Worm (Caenorhabditis elegans) whole organism, young adult: ENCODE results near the gene srd-34.

Experiments used
- B0035.1 ChIP-seq: sonication (generic microtip); optimal IDR thresholded peaks from 2 replicates; lab custom pipeline; 2016; ENCODE audit warnings: missing genetic modification characterization, mild to moderate bottlenecking, missing compliant biosample characterization, missing genotype, missing genetic modification reagents
- B0336.3 ChIP-seq: fragments of 200-800 bp; sonication (Bioruptor generic); IDR thresholded peaks from 2 replicates; pipeline ENCODE4 v1.3.6; 2022; ENCODE audit warnings: missing genetic modification characterization, missing compliant biosample characterization
- C06A6.2 ChIP-seq: fragments of 200-800 bp; sonication (Bioruptor generic); conservative IDR thresholded peaks from 2 replicates; pipeline ENCODE4 v1.3.6; 2022; ENCODE audit warnings: missing genetic modification characterization, missing compliant biosample characterization
- D2030.7 ChIP-seq: fragments of 200-800 bp; sonication (Bioruptor generic); IDR thresholded peaks from 2 replicates; pipeline ENCODE4 v1.3.6; 2022; ENCODE audit warnings: missing genetic modification reagents, missing genetic modification characterization, missing compliant biosample characterization
- F22D6.2 ChIP-seq: sonication (generic microtip); optimal IDR thresholded peaks from 2 replicates; lab custom pipeline; 2016; ENCODE audit warnings: mild to moderate bottlenecking, missing genetic modification characterization, missing compliant biosample characterization
- F23B12.7 ChIP-seq: sonication (generic microtip); optimal IDR thresholded peaks from 2 replicates; lab custom pipeline; 2017; ENCODE audit warnings: missing genetic modification characterization, mild to moderate bottlenecking, missing compliant biosample characterization, antibody characterized with exemption, moderate library complexity; ENCODE audit not compliant: insufficient read depth
- F39B2.1 ChIP-seq: fragments of 200-800 bp; sonication (Bioruptor generic); IDR thresholded peaks from 2 replicates; pipeline ENCODE4 v1.3.6; 2022; ENCODE audit warnings: missing genetic modification reagents, missing genetic modification characterization, missing compliant biosample characterization
- F49E8.2 ChIP-seq: sonication (generic microtip); optimal IDR thresholded peaks from 3 replicates; lab custom pipeline; 2017; ENCODE audit warnings: missing genetic modification characterization, mild to moderate bottlenecking, missing compliant biosample characterization, antibody characterized with exemption, moderate library complexity; ENCODE audit not compliant: insufficient read depth
- F55B11.4 ChIP-seq: sonication (generic microtip); optimal IDR thresholded peaks from 2 replicates; lab custom pipeline; 2016; ENCODE audit warnings: missing compliant biosample characterization, missing genetic modification characterization, borderline replicate concordance; ENCODE audit not compliant: insufficient read depth
- K11D2.4 ChIP-seq: fragments of 200-800 bp; sonication (Bioruptor generic); IDR thresholded peaks from 2 replicates; pipeline ENCODE4 v1.3.6; 2022; ENCODE audit warnings: missing genetic modification reagents, missing genetic modification characterization, missing compliant biosample characterization
- K12H6.12 ChIP-seq: fragments of 200-800 bp; sonication (Bioruptor generic); optimal IDR thresholded peaks from 2 replicates; lab custom pipeline; 2018; ENCODE audit warnings: mild to moderate bottlenecking, missing genetic modification characterization, missing compliant biosample characterization
- T26A5.8 ChIP-seq: sonication (generic microtip); optimal IDR thresholded peaks from 2 replicates; lab custom pipeline; 2016; ENCODE audit warnings: missing genetic modification characterization, missing compliant biosample characterization
- Y53F4B.3 ChIP-seq: fragments of 200-800 bp; sonication (Bioruptor generic); IDR thresholded peaks from 2 replicates; pipeline ENCODE4 v1.3.6; 2022; ENCODE audit warnings: missing genetic modification reagents, missing genetic modification characterization, missing compliant biosample characterization
- Y67H2A.10 ChIP-seq: fragments of 200-800 bp; sonication (Bioruptor generic); conservative IDR thresholded peaks from 2 replicates; pipeline ENCODE4 v1.3.6; 2022; ENCODE audit warnings: missing genetic modification reagents, missing genetic modification characterization, missing compliant biosample characterization
- atf-7 ChIP-seq: sonication (generic microtip); optimal IDR thresholded peaks from 2 replicates; lab custom pipeline; 2017; ENCODE audit warnings: mild to moderate bottlenecking, missing genetic modification characterization, missing compliant biosample characterization
- attf-3 ChIP-seq: fragments of 200-800 bp; sonication (Bioruptor generic); conservative IDR thresholded peaks from 2 replicates; pipeline ENCODE4 v1.3.6; 2022; ENCODE audit warnings: missing genetic modification reagents, missing genetic modification characterization, missing compliant biosample characterization
- attf-5 ChIP-seq: fragments of 200-800 bp; sonication (Bioruptor generic); optimal IDR thresholded peaks from 2 replicates; lab custom pipeline; 2018; ENCODE audit warnings: mild to moderate bottlenecking, missing genetic modification characterization, missing compliant biosample characterization
- bed-2 ChIP-seq: fragments of 200-800 bp; sonication (Bioruptor generic); IDR thresholded peaks from 2 replicates; pipeline ENCODE4 v1.3.6; 2022; ENCODE audit warnings: missing genetic modification reagents, missing genetic modification characterization, missing compliant biosample characterization
- ceh-79 ChIP-seq: sonication (generic microtip); optimal IDR thresholded peaks from 2 replicates; lab custom pipeline; 2017; ENCODE audit warnings: mild to moderate bottlenecking, missing genetic modification characterization, missing compliant biosample characterization
- ceh-91 ChIP-seq: fragments of 200-800 bp; sonication (Bioruptor generic); IDR thresholded peaks from 2 replicates; pipeline ENCODE4 v1.3.6; 2022; ENCODE audit warnings: missing genetic modification reagents, missing genetic modification characterization, missing compliant biosample characterization
- dpff-1 ChIP-seq: sonication (generic microtip); optimal IDR thresholded peaks from 2 replicates; lab custom pipeline; 2017; ENCODE audit warnings: mild to moderate bottlenecking, missing genetic modification characterization, missing compliant biosample characterization
- dpl-1 ChIP-seq: fragments of 150-350 bp; optimal IDR thresholded peaks from 2 replicates; lab custom pipeline; 2014; ENCODE audit warnings: missing biosample characterization, missing genetic modification reagents, missing genetic modification characterization
- efl-1 ChIP-seq: fragments of 150-350 bp; optimal IDR thresholded peaks from 2 replicates; lab custom pipeline; 2014; ENCODE audit warnings: missing biosample characterization, missing genetic modification reagents, missing genetic modification characterization
- ekl-4 ChIP-seq: fragments of 200-800 bp; sonication (Bioruptor generic); IDR thresholded peaks from 2 replicates; pipeline ENCODE4 v1.3.6; 2022; ENCODE audit warnings: missing genetic modification reagents, missing genetic modification characterization, missing compliant biosample characterization
- ets-4 ChIP-seq: fragments of 200-800 bp; sonication (Bioruptor generic); optimal IDR thresholded peaks from 2 replicates; lab custom pipeline; 2018; ENCODE audit warnings: mild to moderate bottlenecking, missing genetic modification characterization, missing compliant biosample characterization
- fkh-3 ChIP-seq: sonication (generic microtip); optimal IDR thresholded peaks from 2 replicates; lab custom pipeline; 2016; ENCODE audit warnings: mild to moderate bottlenecking, missing genetic modification characterization, missing compliant biosample characterization
- gei-17 ChIP-seq: fragments of 200-800 bp; sonication (Bioruptor generic); optimal IDR thresholded peaks from 2 replicates; lab custom pipeline; 2018; ENCODE audit warnings: mild to moderate bottlenecking, missing genetic modification characterization, missing compliant biosample characterization
- hlh-12 ChIP-seq: sonication (generic microtip); optimal IDR thresholded peaks from 2 replicates; lab custom pipeline; 2016; ENCODE audit warnings: missing genetic modification characterization, missing compliant biosample characterization
- hmg-1.2 ChIP-seq: fragments of 200-800 bp; sonication (Bioruptor generic); IDR thresholded peaks from 2 replicates; pipeline ENCODE4 v1.3.6; 2022; ENCODE audit warnings: missing genetic modification reagents, missing genetic modification characterization, missing compliant biosample characterization
- hmg-20 ChIP-seq: fragments of 200-800 bp; sonication (Bioruptor generic); IDR thresholded peaks from 2 replicates; pipeline ENCODE4 v1.3.6; 2022; ENCODE audit warnings: missing genetic modification reagents, missing genetic modification characterization, missing compliant biosample characterization
- hsf-1 ChIP-seq: fragments of 200-800 bp; sonication (Bioruptor generic); IDR thresholded peaks from 2 replicates; pipeline ENCODE4 v1.3.6; 2022; ENCODE audit warnings: missing genetic modification reagents, missing genetic modification characterization, missing compliant biosample characterization
- lin-26 ChIP-seq: fragments of 200-800 bp; sonication (Bioruptor generic); IDR thresholded peaks from 2 replicates; pipeline ENCODE4 v1.3.6; 2022; ENCODE audit warnings: missing genetic modification reagents, missing genetic modification characterization, missing compliant biosample characterization
- lin-40 ChIP-seq: sonication (generic microtip); optimal IDR thresholded peaks from 2 replicates; lab custom pipeline; 2016; ENCODE audit warnings: missing genetic modification characterization, mild to moderate bottlenecking, missing compliant biosample characterization, missing genotype, missing genetic modification reagents
- lin-54 ChIP-seq: fragments of 200-800 bp; sonication (Bioruptor generic); optimal IDR thresholded peaks from 2 replicates; lab custom pipeline; 2018; ENCODE audit warnings: mild to moderate bottlenecking, missing genetic modification characterization, missing compliant biosample characterization
- lir-1 ChIP-seq: fragments of 200-800 bp; sonication (Bioruptor generic); conservative IDR thresholded peaks from 2 replicates; pipeline ENCODE4 v1.3.6; 2022; ENCODE audit warnings: missing genetic modification reagents, missing genetic modification characterization, missing compliant biosample characterization
- lsl-1 ChIP-seq: fragments of 200-800 bp; sonication (Bioruptor generic); optimal IDR thresholded peaks from 2 replicates; lab custom pipeline; 2018; ENCODE audit warnings: mild to moderate bottlenecking, missing genetic modification characterization, moderate library complexity, missing compliant biosample characterization
- lsy-27 ChIP-seq: sonication (generic microtip); optimal IDR thresholded peaks from 2 replicates; lab custom pipeline; 2017; ENCODE audit warnings: missing genetic modification characterization, mild to moderate bottlenecking, missing compliant biosample characterization, antibody characterized with exemption, missing genotype, borderline replicate concordance; ENCODE audit not compliant: insufficient read depth
- madf-10 ChIP-seq: sonication (generic microtip); optimal IDR thresholded peaks from 2 replicates; lab custom pipeline; 2016; ENCODE audit warnings: mild to moderate bottlenecking, missing genetic modification characterization, missing compliant biosample characterization
- madf-3 ChIP-seq: fragments of 200-800 bp; sonication (Bioruptor generic); IDR thresholded peaks from 2 replicates; pipeline ENCODE4 v1.3.6; 2022; ENCODE audit warnings: missing genetic modification reagents, missing genetic modification characterization, missing compliant biosample characterization
- nfya-2 ChIP-seq: fragments of 200-800 bp; sonication (Bioruptor generic); IDR thresholded peaks from 2 replicates; pipeline ENCODE4 v1.3.6; 2022; ENCODE audit warnings: missing genetic modification reagents, missing genetic modification characterization, missing compliant biosample characterization
- nhr-80 ChIP-seq: sonication (generic microtip); optimal IDR thresholded peaks from 2 replicates; lab custom pipeline; 2016; ENCODE audit warnings: missing genetic modification characterization, missing compliant biosample characterization
- nhr-90 ChIP-seq: sonication (generic microtip); optimal IDR thresholded peaks from 2 replicates; lab custom pipeline; 2016; ENCODE audit warnings: missing genotype, mild to moderate bottlenecking, missing genetic modification characterization, missing compliant biosample characterization
- snpc-1.1 ChIP-seq: sonication (generic microtip); optimal IDR thresholded peaks from 2 replicates; lab custom pipeline; 2017; ENCODE audit warnings: missing genetic modification characterization, mild to moderate bottlenecking, missing compliant biosample characterization, antibody characterized with exemption, moderate library complexity, missing genotype, missing genetic modification reagents; ENCODE audit not compliant: insufficient read depth
- tbx-9 ChIP-seq: sonication (generic microtip); optimal IDR thresholded peaks from 2 replicates; lab custom pipeline; 2016; ENCODE audit warnings: borderline replicate concordance, missing genetic modification characterization, inconsistent platforms, missing compliant biosample characterization
- unc-62 ChIP-seq: fragments of 150-350 bp; optimal IDR thresholded peaks from 2 replicates; lab custom pipeline; 2014; ENCODE audit warnings: missing biosample characterization, missing genetic modification reagents, missing genetic modification characterization
- ztf-18 ChIP-seq: sonication (generic microtip); optimal IDR thresholded peaks from 2 replicates; lab custom pipeline; 2016; ENCODE audit warnings: missing genotype, mild to moderate bottlenecking, missing genetic modification characterization, missing compliant biosample characterization
- ztf-25 ChIP-seq: fragments of 200-800 bp; sonication (Bioruptor generic); IDR thresholded peaks from 2 replicates; pipeline ENCODE4 v1.3.6; 2022; ENCODE audit warnings: missing genetic modification reagents, missing genetic modification characterization, missing compliant biosample characterization
- ztf-28 ChIP-seq: fragments of 200-800 bp; sonication (Bioruptor generic); IDR thresholded peaks from 2 replicates; pipeline ENCODE4 v1.3.6; 2022; ENCODE audit warnings: missing genetic modification reagents, missing genetic modification characterization, missing compliant biosample characterization

The srd-34 gene

ce11 chrV:10536808-10537207 is 12.1 kb downstream of the srd-34 start (continued):
- TF ChIP-seq lin-54 (GFP tag; lab: Kevin White, UChicago) (peak; percentile 94), unc-62 (GFP tag; lab: Kevin White, UChicago) (no peak), B0035.1 (no peak), F22D6.2 (no peak), ets-4 (GFP tag; lab: Kevin White, UChicago) (no peak), efl-1 (GFP tag; lab: Kevin White, UChicago) (peak; percentile 63), ceh-79 (tag; lab: Kevin White, UChicago) (no peak), lin-26 (GFP tag; lab: Robert Waterston, UW) (peak; percentile 47; the same call in 1 of the 2 replicates), attf-5 (GFP tag; lab: Kevin White, UChicago) (peak; percentile 90), lsl-1 (GFP tag; lab: Kevin White, UChicago) (peak; percentile 30), F39B2.1 (GFP tag; lab: Robert Waterston, UW) (no peak), gei-17 (GFP tag; lab: Kevin White, UChicago) (no peak), tbx-9 (tag; lab: Kevin White, UChicago) (no peak), F55B11.4 (no peak), snpc-1.1 (no peak), lir-1 (no peak), attf-3 (GFP tag; lab: Robert Waterston, UW) (0 out of 2 replicates have a peak, but pooled peaks have one; percentile 59), ekl-4 (GFP tag; lab: Robert Waterston, UW) (peak; percentile 79), Y53F4B.3 (GFP tag; lab: Robert Waterston, UW) (no peak), K11D2.4 (GFP tag; lab: Robert Waterston, UW) (peak; percentile 71), lin-40 (tag; lab: Kevin White, UChicago) (peak; percentile 89), atf-7 (tag; lab: Kevin White, UChicago) (peak; percentile 61), nhr-90 (no peak), F49E8.2 (tag; lab: Kevin White, UChicago) (no peak), ztf-28 (GFP tag; lab: Robert Waterston, UW) (no peak), dpl-1 (GFP tag; lab: Kevin White, UChicago) (peak; percentile 69), fkh-3 (tag; lab: Kevin White, UChicago) (no peak), madf-3 (GFP tag; lab: Robert Waterston, UW) (no peak), hmg-20 (GFP tag; lab: Robert Waterston, UW) (peak; percentile 86; the same call in 1 of the 2 replicates), madf-10 (tag; lab: Kevin White, UChicago) (peak; percentile 63), B0336.3 (peak; percentile 42; the same call in 1 of the 2 replicates), C06A6.2 (GFP tag; lab: Robert Waterston, UW) (0 out of 2 replicates have a peak, but pooled peaks have one; percentile 60), K12H6.12 (tag; lab: Kevin White, UChicago) (peak; percentile 92), hmg-1.2 (GFP tag; lab: Robert Waterston, UW) (peak; percentile 54), dpff-1 (no peak), ztf-25 (GFP tag; lab: Robert Waterston, UW) (no peak), lsy-27 (tag; lab: Kevin White, UChicago) (no peak), Y67H2A.10 (GFP tag; lab: Robert Waterston, UW) (no peak), hsf-1 (GFP tag; lab: Robert Waterston, UW) (peak; percentile 56; the same call in 1 of the 2 replicates), hlh-12 (no peak), ztf-18 (peak; percentile 97), T26A5.8 (tag; lab: Kevin White, UChicago) (no peak), nhr-80 (tag; lab: Kevin White, UChicago) (peak; percentile 75), bed-2 (GFP tag; lab: Robert Waterston, UW) (no peak), F23B12.7 (peak; percentile 51), ceh-91 (no peak), D2030.7 (no peak), nfya-2 (GFP tag; lab: Robert Waterston, UW) (no peak)
